Fruit fly (Drosophila melanogaster): ENCODE results near the gene CG15601.
A peak's percentile ranks its signal among the peaks of the same experiment; 100 is the strongest.

The CG15601 gene

DNA sequence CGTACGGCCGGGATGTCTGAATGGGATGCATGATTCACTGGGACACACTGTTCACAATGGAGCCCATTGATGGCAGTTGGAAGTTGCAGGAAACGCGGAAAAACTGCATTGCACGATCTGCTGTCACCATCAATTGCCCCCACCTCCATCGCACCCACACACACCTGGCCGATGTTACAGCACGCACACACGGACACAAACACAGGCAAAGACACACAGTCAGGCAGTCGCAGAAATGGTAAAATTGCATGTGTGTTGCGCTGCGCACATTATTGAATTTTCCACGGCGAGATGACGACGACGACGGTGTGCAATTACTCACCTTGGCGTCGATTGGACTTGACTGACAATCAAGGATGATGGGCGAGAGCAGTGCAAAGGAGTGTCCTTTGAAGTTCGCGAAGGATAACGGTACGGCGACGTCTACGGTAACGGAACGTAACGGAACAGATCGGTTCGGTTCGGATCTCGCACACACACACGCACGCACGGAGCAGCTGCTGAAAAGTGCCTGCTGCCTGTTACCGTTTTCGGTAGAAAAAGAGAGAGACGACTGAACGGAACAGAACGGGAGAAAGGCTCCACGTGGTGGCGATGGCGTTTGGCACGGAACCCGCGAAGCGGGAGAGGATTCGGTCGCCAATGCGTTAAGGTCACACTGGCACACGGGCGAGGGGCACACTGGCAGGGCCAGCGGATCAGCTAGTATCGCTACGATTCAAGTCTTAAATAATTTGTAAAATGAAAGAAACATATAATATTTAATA is at the start of gene CG15601, which contains the start of gene CG9281:
Gene CG15601 (plus strand): TSS at position 664 of the 767 bp plus-strand sequence.
Gene CG9281 (minus strand): TSS at position 556 of the 767 bp plus-strand sequence.
- TF ChIP-seq Mnt (GFP tag; optimal IDR thresholded peaks at IDR 0.05), result peak; percentile 99
- TF ChIP-seq ovo (GFP tag; optimal IDR thresholded peaks at IDR 0.05), result peak; percentile 99
- TF ChIP-seq pad (GFP tag; optimal IDR thresholded peaks at IDR 0.05), result peak; percentile 41
- TF ChIP-seq CG7045 (GFP tag; optimal IDR thresholded peaks at IDR 0.05), result no peak
- peak; percentile 43 for TF ChIP-seq cic (GFP tag; optimal IDR thresholded peaks at IDR 0.05)
- TF ChIP-seq kay (GFP tag; ENCODE audit: borderline replicate concordance), result no peak
- TF ChIP-seq bab1 (GFP tag; optimal IDR thresholded peaks at IDR 0.05), result no peak
- peak; percentile 16 for TF ChIP-seq CG11617 (GFP tag; optimal IDR thresholded peaks at IDR 0.05)
- TF ChIP-seq tj (GFP tag; optimal IDR thresholded peaks at IDR 0.05), result peak; percentile 83

DNA sequence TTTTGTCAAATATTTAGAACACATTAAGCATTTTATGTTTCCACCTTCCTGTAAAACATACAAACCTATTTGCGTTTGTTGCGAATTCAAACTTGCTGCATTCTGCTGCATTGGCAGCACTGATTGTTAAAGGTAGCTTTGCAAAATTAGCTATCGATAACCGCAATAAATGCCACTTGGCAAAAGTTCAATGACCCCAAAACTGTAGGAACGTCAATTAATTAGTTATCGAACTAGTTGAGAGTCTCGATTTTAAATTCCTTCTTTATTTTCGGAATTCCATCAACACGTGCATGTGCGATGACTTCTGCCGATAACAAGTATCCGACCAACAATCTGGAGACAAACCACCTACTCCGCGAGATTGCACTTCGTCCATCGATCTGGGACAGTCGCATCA is 48.2 kb upstream of the CG15601 start, which contains the start of gene CG8119:
Gene CG8119 (plus strand): TSS at position 301 of the 400 bp plus-strand sequence.
- TF ChIP-seq CG7045 (GFP tag; optimal IDR thresholded peaks at IDR 0.05) (no peak), Crg-1 (GFP tag; optimal IDR thresholded peaks at IDR 0.05) (no peak), Clk (GFP tag; optimal IDR thresholded peaks at IDR 0.05) (no peak), CG11617 (GFP tag; optimal IDR thresholded peaks at IDR 0.05) (no peak), Hr96 (GFP tag; optimal IDR thresholded peaks at IDR 0.05) (no peak), CG14711 (tag; optimal IDR thresholded peaks at IDR 0.05) (no peak), ovo (GFP tag; optimal IDR thresholded peaks at IDR 0.05) (no peak), kay (GFP tag; ENCODE audit: borderline replicate concordance) (no peak), CG5204 (GFP tag; optimal IDR thresholded peaks at IDR 0.05) (no peak), cic (GFP tag; optimal IDR thresholded peaks at IDR 0.05) (no peak), CG7101 (tag; optimal IDR thresholded peaks at IDR 0.05) (no peak), CG12768 (GFP tag; optimal IDR thresholded peaks at IDR 0.05) (no peak), bab1 (GFP tag; optimal IDR thresholded peaks at IDR 0.05) (no peak), Mnt (GFP tag; optimal IDR thresholded peaks at IDR 0.05) (no peak), cnc (optimal IDR thresholded peaks at IDR 0.05) (no peak), toe (GFP tag; optimal IDR thresholded peaks at IDR 0.05) (no peak), CG33017 (tag; optimal IDR thresholded peaks at IDR 0.05) (no peak), pad (GFP tag; optimal IDR thresholded peaks at IDR 0.05) (no peak), CG1620 (GFP tag; optimal IDR thresholded peaks at IDR 0.05) (no peak)

DNA sequence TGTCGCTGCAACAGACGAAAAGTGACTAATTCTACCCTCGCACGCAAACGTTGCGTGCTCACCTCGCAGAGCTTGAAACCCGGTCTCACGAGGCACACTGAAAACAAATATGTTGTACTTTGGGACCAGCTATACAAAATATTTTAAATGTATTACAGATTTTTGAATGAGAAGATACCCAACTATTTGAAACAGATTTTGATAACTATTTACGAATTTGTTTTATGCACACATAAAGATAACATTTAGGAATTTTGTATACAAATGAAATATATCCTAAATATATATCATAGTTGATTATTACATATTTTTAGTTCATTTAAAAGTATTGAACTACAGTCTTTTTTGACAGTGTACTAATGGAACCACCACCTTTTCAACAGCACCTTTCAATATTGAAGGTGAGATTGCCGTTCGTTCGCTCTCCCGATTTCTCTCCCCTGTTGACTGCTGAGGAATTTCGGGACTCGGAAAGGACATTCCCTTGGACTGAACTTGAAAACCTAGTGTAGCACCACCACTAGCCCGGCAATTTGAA is 39.4 kb upstream of the CG15601 start, which contains the start of gene CG15646:
Gene CG15646 (minus strand): TSS at position 4 of the 538 bp plus-strand sequence.
- no peak for TF ChIP-seq cnc (optimal IDR thresholded peaks at IDR 0.05)
- no peak for TF ChIP-seq pad (GFP tag; optimal IDR thresholded peaks at IDR 0.05)
- TF ChIP-seq ovo (GFP tag; optimal IDR thresholded peaks at IDR 0.05), result no peak
- TF ChIP-seq bab1 (GFP tag; optimal IDR thresholded peaks at IDR 0.05), result no peak
- no peak for TF ChIP-seq Mnt (GFP tag; optimal IDR thresholded peaks at IDR 0.05)
- no peak for TF ChIP-seq CG1620 (GFP tag; optimal IDR thresholded peaks at IDR 0.05)
- no peak for TF ChIP-seq CG14711 (tag; optimal IDR thresholded peaks at IDR 0.05)
- TF ChIP-seq CG12768 (GFP tag; optimal IDR thresholded peaks at IDR 0.05), result no peak
- TF ChIP-seq CG7101 (tag; optimal IDR thresholded peaks at IDR 0.05), result no peak
- TF ChIP-seq toe (GFP tag; optimal IDR thresholded peaks at IDR 0.05), result no peak
- TF ChIP-seq cic (GFP tag; optimal IDR thresholded peaks at IDR 0.05), result no peak
- no peak for TF ChIP-seq CG7045 (GFP tag; optimal IDR thresholded peaks at IDR 0.05)
- TF ChIP-seq CG11617 (GFP tag; optimal IDR thresholded peaks at IDR 0.05), result no peak

DNA sequence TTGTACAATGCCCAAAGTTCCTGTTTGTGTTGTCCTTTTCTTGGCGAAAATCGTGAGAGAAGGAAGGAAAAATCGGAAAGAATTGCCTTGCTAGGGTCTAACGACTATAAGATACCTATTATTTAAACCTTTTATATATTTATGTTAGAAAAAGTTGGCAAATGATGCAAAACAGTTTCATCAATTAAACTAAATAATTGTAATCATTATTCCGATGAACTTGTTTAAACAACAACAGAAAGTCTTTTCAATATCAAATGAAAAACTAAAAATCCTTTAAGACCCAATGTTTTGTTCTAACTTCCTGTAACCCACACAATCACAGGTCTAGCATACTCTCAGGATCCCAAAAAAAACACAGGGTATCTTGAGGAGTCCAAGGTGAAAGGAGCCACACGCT is 36.1 kb upstream of the CG15601 start:
- no peak for TF ChIP-seq cic (GFP tag; optimal IDR thresholded peaks at IDR 0.05)
- TF ChIP-seq Mnt (GFP tag; optimal IDR thresholded peaks at IDR 0.05), result no peak
- no peak for TF ChIP-seq CG11617 (GFP tag; optimal IDR thresholded peaks at IDR 0.05)
- no peak for TF ChIP-seq toe (GFP tag; optimal IDR thresholded peaks at IDR 0.05)
- TF ChIP-seq bab1 (GFP tag; optimal IDR thresholded peaks at IDR 0.05), result no peak
- TF ChIP-seq CG5204 (GFP tag; optimal IDR thresholded peaks at IDR 0.05), result no peak
- no peak for TF ChIP-seq CG33017 (tag; optimal IDR thresholded peaks at IDR 0.05)
- TF ChIP-seq cnc (optimal IDR thresholded peaks at IDR 0.05), result no peak
- no peak for TF ChIP-seq CG7101 (tag; optimal IDR thresholded peaks at IDR 0.05)
- no peak for TF ChIP-seq tj (GFP tag; optimal IDR thresholded peaks at IDR 0.05)
- TF ChIP-seq CG14711 (tag; optimal IDR thresholded peaks at IDR 0.05), result no peak
- TF ChIP-seq CG12768 (GFP tag; optimal IDR thresholded peaks at IDR 0.05), result no peak
- TF ChIP-seq Hr96 (GFP tag; optimal IDR thresholded peaks at IDR 0.05), result no peak
- no peak for TF ChIP-seq pad (GFP tag; optimal IDR thresholded peaks at IDR 0.05)
- no peak for TF ChIP-seq CG1620 (GFP tag; optimal IDR thresholded peaks at IDR 0.05)
- TF ChIP-seq Clk (GFP tag; optimal IDR thresholded peaks at IDR 0.05), result no peak
- TF ChIP-seq kay (GFP tag; ENCODE audit: borderline replicate concordance), result no peak
- TF ChIP-seq CG7045 (GFP tag; optimal IDR thresholded peaks at IDR 0.05), result no peak
- TF ChIP-seq Crg-1 (GFP tag; optimal IDR thresholded peaks at IDR 0.05), result no peak
- no peak for TF ChIP-seq ovo (GFP tag; optimal IDR thresholded peaks at IDR 0.05)

DNA sequence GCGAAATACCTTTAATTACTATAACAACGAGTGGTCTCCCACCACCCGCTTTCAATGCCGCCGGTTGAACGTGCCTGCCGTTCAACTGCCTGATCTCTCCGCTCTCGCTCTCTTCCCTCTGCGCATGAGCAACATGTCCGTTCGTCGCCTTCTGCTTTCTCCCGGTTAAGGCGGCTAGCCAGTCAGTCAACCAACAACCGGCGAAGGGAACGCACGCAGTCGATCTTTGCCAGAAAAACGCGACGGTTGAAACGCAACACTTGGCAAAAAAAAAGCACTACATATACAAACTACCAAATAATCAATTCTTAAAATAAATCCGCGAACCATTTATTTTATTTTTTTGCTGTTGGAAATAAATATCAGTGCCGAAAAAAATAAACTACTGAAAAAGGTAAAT is 35.2 kb upstream of the CG15601 start, which contains the start of gene CG12708:
Gene CG12708 (plus strand): TSS at position 183 of the 400 bp plus-strand sequence.
- TF ChIP-seq CG7045 (GFP tag; optimal IDR thresholded peaks at IDR 0.05), result no peak
- no peak for TF ChIP-seq bab1 (GFP tag; optimal IDR thresholded peaks at IDR 0.05)
- no peak for TF ChIP-seq cnc (optimal IDR thresholded peaks at IDR 0.05)
- TF ChIP-seq CG14711 (tag; optimal IDR thresholded peaks at IDR 0.05), result no peak
- no peak for TF ChIP-seq CG33017 (tag; optimal IDR thresholded peaks at IDR 0.05)
- no peak for TF ChIP-seq Hr96 (GFP tag; optimal IDR thresholded peaks at IDR 0.05)
- TF ChIP-seq CG12768 (GFP tag; optimal IDR thresholded peaks at IDR 0.05), result no peak
- no peak for TF ChIP-seq kay (GFP tag; ENCODE audit: borderline replicate concordance)
- no peak for TF ChIP-seq CG5204 (GFP tag; optimal IDR thresholded peaks at IDR 0.05)
